Fruit fly (Drosophila melanogaster) whole organism, embryonic: ENCODE measurements around the gene CG11679.

ENCODE experiments used
- Atf-2 ChIP-seq: fragments of 200-800 bp; sonication (Bioruptor generic); optimal IDR thresholded peaks from 2 replicates; lab custom pipeline; 2016; ENCODE audit warnings: missing biosample characterization, missing genetic modification characterization
- Bgb ChIP-seq: fragments of 200-800 bp; sonication (Bioruptor generic); IDR thresholded peaks from 2 replicates; pipeline ENCODE4 v1.3.6; 2022; ENCODE audit warnings: missing biosample characterization, missing genetic modification characterization; ENCODE audit not compliant: partially characterized antibody
- Blimp-1 ChIP-seq: fragments of 200-800 bp; sonication (Bioruptor generic); optimal IDR thresholded peaks from 3 replicates; lab custom pipeline; 2018; ENCODE audit warnings: missing biosample characterization, missing genetic modification characterization, mild to moderate bottlenecking, moderate library complexity, missing genetic modification reagents
- CG12659 ChIP-seq: fragments of 200-800 bp; sonication (Bioruptor generic); optimal IDR thresholded peaks from 3 replicates; lab custom pipeline; 2017; ENCODE audit warnings: mild to moderate bottlenecking, missing biosample characterization, missing genetic modification reagents, missing genetic modification characterization
- CG13894 ChIP-seq: fragments of 200-800 bp; sonication (Bioruptor generic); optimal IDR thresholded peaks from 3 replicates; lab custom pipeline; 2018; ENCODE audit warnings: missing biosample characterization, mild to moderate bottlenecking, missing genetic modification characterization, moderate library complexity
- CG14050 ChIP-seq: fragments of 200-800 bp; sonication (Bioruptor generic); IDR thresholded peaks from 3 replicates; pipeline ENCODE4 v1.3.6; 2022; ENCODE audit warnings: missing biosample characterization, missing genetic modification characterization
- CG1602 ChIP-seq: fragments of 200-800 bp; sonication (Bioruptor generic); optimal IDR thresholded peaks from 3 replicates; lab custom pipeline; 2016; ENCODE audit warnings: missing biosample characterization, missing genetic modification characterization
- CG1832 ChIP-seq: fragments of 200-800 bp; sonication (Bioruptor generic); optimal IDR thresholded peaks from 2 replicates; lab custom pipeline; 2017; ENCODE audit warnings: missing biosample characterization, mild to moderate bottlenecking, missing genetic modification characterization, inconsistent platforms
- CG18619 ChIP-seq: fragments of 200-800 bp; sonication (Bioruptor generic); optimal IDR thresholded peaks from 3 replicates; lab custom pipeline; 2017; ENCODE audit warnings: missing biosample characterization, mild to moderate bottlenecking, missing genetic modification characterization
- CG18764 ChIP-seq: fragments of 200-800 bp; sonication (Bioruptor generic); optimal IDR thresholded peaks from 3 replicates; lab custom pipeline; 2016; ENCODE audit warnings: missing biosample characterization, missing genetic modification characterization
- CG3163 ChIP-seq: fragments of 200-800 bp; sonication (Bioruptor generic); optimal IDR thresholded peaks from 3 replicates; lab custom pipeline; 2016; ENCODE audit warnings: missing biosample characterization, missing genetic modification characterization
- CG32767 ChIP-seq: fragments of 200-800 bp; sonication (Bioruptor generic); IDR thresholded peaks from 2 replicates; pipeline ENCODE4 v1.3.6; 2022; ENCODE audit warnings: missing biosample characterization, missing genetic modification characterization
- CG34422 ChIP-seq: fragments of 200-800 bp; sonication (Bioruptor generic); IDR thresholded peaks from 3 replicates; pipeline ENCODE4 v1.3.6; 2022; ENCODE audit warnings: missing biosample characterization, missing genetic modification characterization
- CG43689 ChIP-seq: fragments of 200-800 bp; sonication (Bioruptor generic); IDR thresholded peaks from 2 replicates; pipeline ENCODE4 v1.3.6; 2022; ENCODE audit warnings: missing biosample characterization, missing genetic modification characterization
- CG4424 ChIP-seq: fragments of 200-800 bp; sonication (Bioruptor generic); optimal IDR thresholded peaks from 3 replicates; lab custom pipeline; 2016; ENCODE audit warnings: missing biosample characterization, missing genetic modification characterization
- CG7745 ChIP-seq: fragments of 200-800 bp; sonication (Bioruptor generic); optimal IDR thresholded peaks from 2 replicates; lab custom pipeline; 2018; ENCODE audit warnings: missing biosample characterization, mild to moderate bottlenecking, missing genetic modification characterization, moderate library complexity
- CG7786 ChIP-seq: fragments of 200-800 bp; sonication (Bioruptor generic); optimal IDR thresholded peaks from 2 replicates; lab custom pipeline; 2016; ENCODE audit warnings: missing biosample characterization, missing genetic modification characterization
- CG7963 ChIP-seq: fragments of 200-800 bp; sonication (Bioruptor generic); IDR thresholded peaks from 3 replicates; pipeline ENCODE4 v1.3.6; 2022; ENCODE audit warnings: missing biosample characterization, missing genetic modification characterization; ENCODE audit not compliant: partially characterized antibody
- CG8478 ChIP-seq: fragments of >200 bp; optimal IDR thresholded peaks from 2 replicates; lab custom pipeline; 2018
- CG8765 ChIP-seq: fragments of 200-800 bp; sonication (Bioruptor generic); IDR thresholded peaks from 2 replicates; pipeline ENCODE4 v1.3.6; 2022; ENCODE audit warnings: missing biosample characterization, missing genetic modification characterization
- CG9437 ChIP-seq: fragments of 200-800 bp; sonication (Bioruptor generic); optimal IDR thresholded peaks from 2 replicates; lab custom pipeline; 2018; ENCODE audit warnings: missing biosample characterization, mild to moderate bottlenecking, missing genetic modification characterization
- Gug ChIP-seq: fragments of 200-800 bp; sonication (Bioruptor generic); IDR thresholded peaks from 4 replicates; pipeline ENCODE4 v1.3.6; 2022; ENCODE audit warnings: missing biosample characterization, missing genetic modification characterization
- Kr ChIP-seq: fragments of 200-800 bp; sonication (Bioruptor generic); optimal IDR thresholded peaks from 2 replicates; lab custom pipeline; 2017; ENCODE audit warnings: missing biosample characterization, mild to moderate bottlenecking, missing genetic modification characterization
- Mes4 ChIP-seq: fragments of 200-800 bp; sonication (Bioruptor generic); optimal IDR thresholded peaks from 2 replicates; lab custom pipeline; 2016; ENCODE audit warnings: missing biosample characterization, missing genetic modification characterization
- Oaz ChIP-seq: fragments of 200-800 bp; sonication (Bioruptor generic); IDR thresholded peaks from 2 replicates; pipeline ENCODE4 v1.3.6; 2022; ENCODE audit warnings: missing biosample characterization, missing genetic modification characterization
- Opbp ChIP-seq: fragments of 200-800 bp; sonication (Bioruptor generic); IDR thresholded peaks from 3 replicates; pipeline ENCODE4 v1.3.6; 2022; ENCODE audit warnings: missing biosample characterization, missing genetic modification characterization; ENCODE audit not compliant: partially characterized antibody
- amos ChIP-seq: fragments of 200-800 bp; sonication (Bioruptor generic); IDR thresholded peaks from 2 replicates; pipeline ENCODE4 v1.3.6; 2022; ENCODE audit warnings: missing biosample characterization, missing genetic modification characterization; ENCODE audit not compliant: partially characterized antibody
- ara ChIP-seq: fragments of 200-800 bp; sonication (Bioruptor generic); IDR thresholded peaks from 2 replicates; pipeline ENCODE4 v1.3.6; 2022; ENCODE audit warnings: missing biosample characterization, missing genetic modification characterization
- ato ChIP-seq: fragments of 200-800 bp; sonication (Bioruptor generic); IDR thresholded peaks from 2 replicates; pipeline ENCODE4 v1.3.6; 2022; ENCODE audit warnings: missing biosample characterization, missing genetic modification characterization; ENCODE audit not compliant: partially characterized antibody
- da ChIP-seq: fragments of 200-800 bp; sonication (Bioruptor generic); optimal IDR thresholded peaks from 2 replicates; lab custom pipeline; 2016; ENCODE audit warnings: missing biosample characterization, missing genetic modification characterization
- dmrt99B ChIP-seq: fragments of 200-800 bp; sonication (Bioruptor generic); optimal IDR thresholded peaks from 2 replicates; lab custom pipeline; 2018; ENCODE audit warnings: missing biosample characterization, mild to moderate bottlenecking, missing genetic modification characterization, moderate library complexity
- ems ChIP-seq: fragments of 200-800 bp; sonication (Bioruptor generic); optimal IDR thresholded peaks from 3 replicates; lab custom pipeline; 2016; ENCODE audit warnings: missing biosample characterization, missing genetic modification characterization
- fru ChIP-seq: fragments of >200 bp; optimal IDR thresholded peaks from 2 replicates; lab custom pipeline; 2017
- gsb ChIP-seq: fragments of 200-800 bp; sonication (Bioruptor generic); IDR thresholded peaks from 2 replicates; pipeline ENCODE4 v1.3.6; 2022; ENCODE audit warnings: missing biosample characterization, missing genetic modification characterization
- hb ChIP-seq: fragments of 200-800 bp; sonication (Bioruptor generic); IDR thresholded peaks from 3 replicates; pipeline ENCODE4 v1.3.6; 2022; ENCODE audit warnings: missing biosample characterization, missing genetic modification characterization; ENCODE audit not compliant: partially characterized antibody
- inv ChIP-seq: fragments of 200-800 bp; sonication (Bioruptor generic); IDR thresholded peaks from 2 replicates; pipeline ENCODE4 v1.3.6; 2022; ENCODE audit warnings: missing biosample characterization, missing genetic modification characterization; ENCODE audit not compliant: partially characterized antibody
- jigr1 ChIP-seq: fragments of 200-800 bp; sonication (Bioruptor generic); IDR thresholded peaks from 3 replicates; pipeline ENCODE4 v1.3.6; 2022; ENCODE audit warnings: missing biosample characterization, missing genetic modification characterization
- klu ChIP-seq: fragments of 200-800 bp; sonication (Bioruptor generic); IDR thresholded peaks from 2 replicates; pipeline ENCODE4 v1.3.6; 2022; ENCODE audit warnings: missing biosample characterization, missing genetic modification characterization
- oc ChIP-seq: fragments of 200-800 bp; sonication (Bioruptor generic); optimal IDR thresholded peaks from 2 replicates; lab custom pipeline; 2018; ENCODE audit warnings: missing biosample characterization, mild to moderate bottlenecking, missing genetic modification characterization, moderate library complexity
- phol ChIP-seq: fragments of 200-800 bp; sonication (Bioruptor generic); optimal IDR thresholded peaks from 3 replicates; lab custom pipeline; 2018; ENCODE audit warnings: missing biosample characterization, mild to moderate bottlenecking, missing genetic modification characterization, moderate library complexity
- sens ChIP-seq: fragments of 200-800 bp; sonication (Bioruptor generic); peaks from one replicate; lab custom pipeline; 2016; ENCODE audit warnings: missing biosample characterization, missing genetic modification characterization
- sna ChIP-seq: fragments of 200-800 bp; sonication (Bioruptor generic); IDR thresholded peaks from 2 replicates; pipeline ENCODE4 v1.3.6; 2022; ENCODE audit warnings: missing biosample characterization, missing genetic modification characterization; ENCODE audit not compliant: partially characterized antibody
- so ChIP-seq: fragments of 200-800 bp; sonication (Bioruptor generic); IDR thresholded peaks from 3 replicates; pipeline ENCODE4 v1.3.6; 2022; ENCODE audit warnings: missing biosample characterization, missing genetic modification characterization
- sug ChIP-seq: fragments of 200-800 bp; optimal IDR thresholded peaks from 2 replicates; lab custom pipeline; 2019; ENCODE audit warnings: missing biosample characterization, mild to moderate bottlenecking, missing genetic modification characterization, moderate library complexity
- tap ChIP-seq: fragments of 200-800 bp; optimal IDR thresholded peaks from 3 replicates; lab custom pipeline; 2019; ENCODE audit warnings: missing biosample characterization, mild to moderate bottlenecking, missing genetic modification characterization, moderate library complexity
- tll ChIP-seq, 2 experiments: fragments of 200-800 bp in 1 of 2; fragments of >200 bp in 1 of 2; sonication (Bioruptor generic) in 1 of 2; optimal IDR thresholded peaks; 2 replicates each; lab custom pipeline; 2017 to 2019; ENCODE audit warnings: missing biosample characterization in 2 of 2, missing genetic modification characterization in 2 of 2, mild to moderate bottlenecking in 1 of 2, moderate library complexity in 1 of 2
- ttk ChIP-seq: fragments of 200-800 bp; sonication (Bioruptor generic); IDR thresholded peaks from 2 replicates; pipeline ENCODE4 v2.1.2; 2022; ENCODE audit warnings: missing biosample characterization, missing genetic modification characterization
- usp ChIP-seq: fragments of >200 bp; optimal IDR thresholded peaks from 2 replicates; lab custom pipeline; 2017; ENCODE audit warnings: missing biosample characterization, missing genetic modification characterization
- vvl ChIP-seq: fragments of 200-800 bp; sonication (Bioruptor generic); IDR thresholded peaks from 2 replicates; pipeline ENCODE4 v1.3.6; 2022; ENCODE audit warnings: missing biosample characterization, missing genetic modification characterization
- yki ChIP-seq: fragments of >200 bp; optimal IDR thresholded peaks from 3 replicates; lab custom pipeline; 2018
- zen ChIP-seq: fragments of 200-800 bp; sonication (Bioruptor generic); optimal IDR thresholded peaks from 3 replicates; lab custom pipeline; 2018; ENCODE audit warnings: missing biosample characterization, mild to moderate bottlenecking, missing genetic modification characterization, moderate library complexity

CG11679 gene

dm6 chrX:15745905-15746681 lies 7.3 kb upstream of the CG11679 start, which contains the start of the genes CG8944 and CCT6 (continued):
- TF ChIP-seq CG8478 (no peak), CG7745 (no peak), da (GFP tag; lab: Kevin White, UChicago) (no peak), sens (peak; percentile 64), jigr1 (GFP tag; lab: Robert Waterston, UW) (no peak), klu (no peak), CG9437 (GFP tag; lab: Kevin White, UChicago) (no peak), Opbp (GFP tag; lab: Robert Waterston, UW) (peak; percentile 40; the same call in 1 of the 3 replicates), CG8765 (GFP tag; lab: Robert Waterston, UW) (no peak), CG7963 (GFP tag; lab: Robert Waterston, UW) (peak; percentile 17; the same call in 1 of the 3 replicates), gsb (GFP tag; lab: Robert Waterston, UW) (no peak), yki (lab: Kevin White, UChicago) (no peak), phol (tag; lab: Kevin White, UChicago) (peak; percentile 36), CG43689 (GFP tag; lab: Robert Waterston, UW) (no peak), fru (no peak), CG32767 (GFP tag; lab: Robert Waterston, UW) (no peak), CG12659 (peak; percentile 18), oc (tag; lab: Kevin White, UChicago) (no peak), tll (GFP tag; optimal IDR thresholded peaks at IDR 0.05; lab: Kevin White, UChicago) (no peak), Gug (no peak), dmrt99B (no peak), Oaz (no peak), Blimp-1 (GFP tag; lab: Kevin White, UChicago) (no peak), usp (GFP tag; lab: Kevin White, UChicago) (no peak), vvl (GFP tag; lab: Robert Waterston, UW) (no peak), CG4424 (GFP tag; lab: Kevin White, UChicago) (peak; percentile 1), sna (GFP tag; lab: Robert Waterston, UW) (no peak), CG1832 (GFP tag; lab: Kevin White, UChicago) (no peak), zen (no peak), Kr (GFP tag; lab: Kevin White, UChicago) (no peak), CG7786 (GFP tag; lab: Kevin White, UChicago) (no peak), amos (GFP tag; lab: Robert Waterston, UW) (peak; percentile 49), Bgb (GFP tag; lab: Robert Waterston, UW) (no peak; the same call in 1 of the 2 replicates), CG13894 (tag; lab: Kevin White, UChicago) (no peak), ems (GFP tag; lab: Kevin White, UChicago) (no peak), CG18619 (GFP tag; lab: Kevin White, UChicago) (no peak), ara (GFP tag; lab: Robert Waterston, UW) (no peak), Mes4 (no peak), CG14050 (GFP tag; lab: Robert Waterston, UW) (no peak), inv (GFP tag; lab: Robert Waterston, UW) (0 out of 2 replicates have a peak, but pooled peaks have one; percentile 33), hb (no peak), ttk (no peak), ato (GFP tag; lab: Robert Waterston, UW) (no peak), CG34422 (GFP tag; lab: Robert Waterston, UW) (no peak), so (GFP tag; lab: Robert Waterston, UW) (no peak), CG1602 (GFP tag; lab: Kevin White, UChicago) (no peak), CG3163 (GFP tag; lab: Kevin White, UChicago) (no peak), tap (tag; lab: Kevin White, UChicago) (no peak), sug (peak; percentile 14), Atf-2 (GFP tag; lab: Kevin White, UChicago) (no peak), CG18764 (GFP tag; lab: Kevin White, UChicago) (no peak)
